Worm (Caenorhabditis elegans): Measurements from ENCODE around the gene str-144.

- TF ChIP-seq odd-2 (tag; optimal IDR thresholded peaks at IDR 0.05) (no peak), pat-9 (tag; optimal IDR thresholded peaks at IDR 0.05) (no peak), pqm-1 (tag; optimal IDR thresholded peaks at IDR 0.05) (no peak)
Measured at ce11 chrV:8075712-8076111, 3.8 kb upstream of the str-144 start, which contains the start of gene catp-3.

All from whole organism, late embryonic.